Worm (Caenorhabditis elegans) whole organism, L1 larva: Measurements from ENCODE around the gene cuc-1.

Experiments
- C16A3.4 ChIP-seq: fragments of 150-350 bp; optimal IDR thresholded peaks from 2 replicates; lab custom pipeline; 2014; ENCODE audit warnings: missing biosample characterization, missing genetic modification characterization
- C34B4.2 ChIP-seq: sonication (generic microtip); optimal IDR thresholded peaks from 2 replicates; lab custom pipeline; 2017; ENCODE audit warnings: mild to moderate bottlenecking, missing genetic modification characterization, missing compliant biosample characterization
- F16B12.6 ChIP-seq: fragments of 150-350 bp; optimal IDR thresholded peaks from 2 replicates; lab custom pipeline; 2014; ENCODE audit warnings: missing biosample characterization, missing genetic modification characterization
- aly-2 ChIP-seq: fragments of 150-350 bp; optimal IDR thresholded peaks from 2 replicates; lab custom pipeline; 2014; ENCODE audit warnings: missing biosample characterization, missing genetic modification characterization
- blmp-1 ChIP-seq: fragments of 150-350 bp; optimal IDR thresholded peaks from 2 replicates; lab custom pipeline; 2014; ENCODE audit warnings: missing biosample characterization, missing genetic modification characterization
- ceh-8 ChIP-seq: fragments of 200-800 bp; sonication (Bioruptor generic); optimal IDR thresholded peaks from 2 replicates; lab custom pipeline; 2018; ENCODE audit warnings: mild to moderate bottlenecking, missing genetic modification characterization, moderate library complexity, missing compliant biosample characterization
- efl-1 ChIP-seq, 4 experiments: fragments of 150-350 bp; optimal IDR thresholded peaks in 3 of 4; peaks in 1 of 4; 1 replicate in 1 of 4; 2 replicates in 3 of 4; lab custom pipeline; 2014; ENCODE audit warnings: missing biosample characterization in 2 of 4, missing genetic modification characterization in 2 of 4, missing genetic modification reagents in 2 of 4
- egl-27 ChIP-seq, 2 experiments: fragments of 150-350 bp in 1 of 2; sonication (generic microtip); optimal IDR thresholded peaks; 3 replicates each; lab custom pipeline; 2017 to 2018; ENCODE audit warnings: missing biosample characterization in 2 of 2, missing genetic modification characterization in 2 of 2, missing genetic modification reagents in 2 of 2
- elt-2 ChIP-seq: sonication (generic microtip); optimal IDR thresholded peaks from 2 replicates; lab custom pipeline; 2016; ENCODE audit warnings: missing genetic modification characterization, mild to moderate bottlenecking, inconsistent platforms, missing compliant biosample characterization, missing genetic modification reagents
- fkh-10 ChIP-seq: sonication (generic microtip); optimal IDR thresholded peaks from 2 replicates; lab custom pipeline; 2017; ENCODE audit warnings: missing biosample characterization, missing genetic modification reagents, missing genetic modification characterization
- fkh-4 ChIP-seq: sonication (generic microtip); optimal IDR thresholded peaks from 2 replicates; lab custom pipeline; 2016; ENCODE audit warnings: missing compliant biosample characterization, missing genetic modification characterization, borderline replicate concordance
- hlh-17 ChIP-seq: fragments of 200-800 bp; sonication (Bioruptor generic); optimal IDR thresholded peaks from 2 replicates; lab custom pipeline; 2018; ENCODE audit warnings: missing genetic modification characterization, mild to moderate bottlenecking, missing compliant biosample characterization, moderate library complexity, borderline replicate concordance
- hlh-4 ChIP-seq: sonication (generic microtip); optimal IDR thresholded peaks from 2 replicates; lab custom pipeline; 2016; ENCODE audit warnings: mild to moderate bottlenecking, missing genetic modification characterization, missing compliant biosample characterization
- hpl-2 ChIP-seq: fragments of 150-350 bp; optimal IDR thresholded peaks from 2 replicates; lab custom pipeline; 2014; ENCODE audit warnings: missing biosample characterization, missing genetic modification reagents, missing genetic modification characterization
- lin-14 ChIP-seq: fragments of 200-800 bp; sonication (Bioruptor generic); optimal IDR thresholded peaks from 2 replicates; lab custom pipeline; 2018; ENCODE audit warnings: mild to moderate bottlenecking, missing genetic modification characterization, moderate library complexity, missing compliant biosample characterization
- lin-15B ChIP-seq: fragments of 150-350 bp; sonication (generic microtip); optimal IDR thresholded peaks from 3 replicates; lab custom pipeline; 2014; ENCODE audit warnings: missing biosample characterization, missing genetic modification characterization
- lin-35 ChIP-seq, 2 experiments: fragments of 150-350 bp; optimal IDR thresholded peaks; 2 replicates each; lab custom pipeline; 2014; ENCODE audit warnings: missing biosample characterization in 2 of 2, missing genetic modification characterization in 2 of 2, missing genetic modification reagents in 2 of 2
- lin-39 ChIP-seq: fragments of 150-350 bp; optimal IDR thresholded peaks from 2 replicates; lab custom pipeline; 2014; ENCODE audit warnings: missing biosample characterization, missing genetic modification reagents, missing genetic modification characterization
- lir-3 ChIP-seq: sonication (generic microtip); optimal IDR thresholded peaks from 2 replicates; lab custom pipeline; 2016; ENCODE audit warnings: mild to moderate bottlenecking, missing genetic modification characterization, moderate library complexity, missing compliant biosample characterization; ENCODE audit not compliant: poor library complexity
- lsy-2 ChIP-seq, 2 experiments: fragments of 150-350 bp; optimal IDR thresholded peaks; 2 replicates each; lab custom pipeline; 2014; ENCODE audit warnings: missing biosample characterization in 2 of 2, missing genetic modification characterization in 2 of 2
- nhr-237 ChIP-seq: fragments of 150-350 bp; optimal IDR thresholded peaks from 2 replicates; lab custom pipeline; 2014; ENCODE audit warnings: missing biosample characterization, missing genetic modification characterization
- nhr-71 ChIP-seq: sonication (generic microtip); optimal IDR thresholded peaks from 2 replicates; lab custom pipeline; 2016; ENCODE audit warnings: mild to moderate bottlenecking, missing genetic modification characterization, moderate library complexity, missing compliant biosample characterization
- nhr-76 ChIP-seq: sonication (generic microtip); optimal IDR thresholded peaks from 2 replicates; lab custom pipeline; 2017; ENCODE audit warnings: missing biosample characterization, missing genetic modification characterization
- nhr-77 ChIP-seq: fragments of 150-350 bp; optimal IDR thresholded peaks from 2 replicates; lab custom pipeline; 2014; ENCODE audit warnings: missing biosample characterization, missing genetic modification characterization
- nhr-85 ChIP-seq: sonication (generic microtip); peaks from one replicate; lab custom pipeline; 2016; ENCODE audit warnings: missing genetic modification characterization, inconsistent platforms, missing compliant biosample characterization
- nhr-90 ChIP-seq: sonication (generic microtip); optimal IDR thresholded peaks from 2 replicates; lab custom pipeline; 2016; ENCODE audit warnings: mild to moderate bottlenecking, missing genetic modification characterization, missing compliant biosample characterization; ENCODE audit not compliant: poor library complexity
- pag-3 ChIP-seq: sonication (generic microtip); optimal IDR thresholded peaks from 2 replicates; lab custom pipeline; 2017; ENCODE audit warnings: missing genetic modification characterization, mild to moderate bottlenecking, missing compliant biosample characterization, antibody characterized with exemption, borderline replicate concordance; ENCODE audit not compliant: insufficient read depth
- rnt-1 ChIP-seq: sonication (generic microtip); optimal IDR thresholded peaks from 2 replicates; lab custom pipeline; 2016; ENCODE audit warnings: mild to moderate bottlenecking, missing genetic modification characterization, moderate library complexity, missing compliant biosample characterization
- skn-1 ChIP-seq: fragments of 150-350 bp; optimal IDR thresholded peaks from 2 replicates; lab custom pipeline; 2014; ENCODE audit warnings: missing biosample characterization, missing genetic modification characterization
- sox-4 ChIP-seq: sonication (generic microtip); optimal IDR thresholded peaks from 2 replicates; lab custom pipeline; 2016; ENCODE audit warnings: missing genetic modification characterization, missing compliant biosample characterization
- sptf-1 ChIP-seq: fragments of 150-350 bp; optimal IDR thresholded peaks from 2 replicates; lab custom pipeline; 2014; ENCODE audit warnings: missing biosample characterization, missing genetic modification characterization
- tlp-1 ChIP-seq: fragments of 150-350 bp; optimal IDR thresholded peaks from 2 replicates; lab custom pipeline; 2014; ENCODE audit warnings: missing biosample characterization, missing genetic modification characterization
- unc-86 ChIP-seq: sonication (generic microtip); optimal IDR thresholded peaks from 2 replicates; lab custom pipeline; 2016; ENCODE audit warnings: missing genetic modification characterization, missing compliant biosample characterization
- unc-98 ChIP-seq: fragments of 200-800 bp; sonication (Bioruptor generic); IDR thresholded peaks from 2 replicates; pipeline ENCODE4 v1.3.6; 2022; ENCODE audit warnings: missing genetic modification characterization, missing compliant biosample characterization
- ztf-11 ChIP-seq, 2 experiments: sonication (generic microtip); optimal IDR thresholded peaks; 2 replicates each; lab custom pipeline; 2016 to 2017; ENCODE audit warnings: missing genetic modification characterization in 2 of 2, missing biosample characterization in 1 of 2, missing compliant biosample characterization in 1 of 2

Gene cuc-1

DNA sequence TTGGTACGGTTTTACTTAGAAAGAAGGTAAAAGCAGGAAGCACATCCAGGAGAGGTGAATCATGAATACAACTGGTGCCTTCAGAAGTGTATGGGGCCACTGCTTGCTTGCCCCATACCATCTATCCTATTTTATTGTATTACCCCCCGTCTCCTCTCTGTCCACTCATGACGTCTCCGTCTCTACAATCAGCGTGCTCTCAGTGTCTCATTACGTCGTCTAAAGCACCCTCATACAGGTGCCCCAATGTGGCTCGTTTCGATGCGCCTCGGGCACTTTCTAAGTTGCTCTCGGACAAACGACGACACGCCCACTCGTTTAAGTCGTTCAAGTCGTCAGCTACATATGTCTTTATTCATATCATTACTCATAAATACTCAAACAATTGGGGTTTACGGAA, 36.7 kb downstream of the cuc-1 start:
- TF ChIP-seq efl-1 (optimal IDR thresholded peaks at IDR 0.05; lab: Kevin White, UChicago) (no peak), efl-1 (GFP tag; optimal IDR thresholded peaks at IDR 0.05 in 1 of 2; lab: Kevin White, UChicago) (peak in 1 of 2 experiments; percentile 21), ztf-11 (tag; optimal IDR thresholded peaks at IDR 0.05; lab: Kevin White, UChicago) (no peak), unc-86 (peak; percentile 22), lir-3 (tag; lab: Kevin White, UChicago) (no peak), lsy-2 (tag; optimal IDR thresholded peaks at IDR 0.05; lab: Kevin White, UChicago) (no peak), tlp-1 (tag; lab: Kevin White, UChicago) (no peak), nhr-77 (tag; lab: Kevin White, UChicago) (no peak)

- no peak for TF ChIP-seq sptf-1 (tag; lab: Kevin White, UChicago)
- no peak for TF ChIP-seq elt-2 (tag; lab: Kevin White, UChicago)
- TF ChIP-seq lin-39, result no peak
- no peak for TF ChIP-seq lin-14 (GFP tag; lab: Kevin White, UChicago)
- TF ChIP-seq nhr-77 (tag; lab: Kevin White, UChicago), result no peak
- no peak for TF ChIP-seq fkh-10 (GFP tag; lab: Kevin White, UChicago)
- no peak for TF ChIP-seq lir-3 (tag; lab: Kevin White, UChicago)
- no peak for TF ChIP-seq hlh-17
- no peak for TF ChIP-seq egl-27 (tag; optimal IDR thresholded peaks at IDR 0.05; lab: Kevin White, UChicago)
- no peak for TF ChIP-seq nhr-71
- TF ChIP-seq pag-3 (tag; lab: Kevin White, UChicago), result no peak
- no peak for TF ChIP-seq C34B4.2 (tag; lab: Kevin White, UChicago)
- TF ChIP-seq ztf-11 (tag; optimal IDR thresholded peaks at IDR 0.05; lab: Kevin White, UChicago), result no peak
- TF ChIP-seq skn-1 (tag; lab: Kevin White, UChicago), result no peak
- no peak for TF ChIP-seq unc-98 (GFP tag; lab: Robert Waterston, UW)
- TF ChIP-seq nhr-237 (tag; lab: Kevin White, UChicago), result no peak
- TF ChIP-seq, all 84 proteins: peak for 0
These were observed 37.5 kb downstream of the cuc-1 start for ce11 chrIII:7823285-7823684.

ce11 chrIII:7819866-7820265, 40.9 kb downstream of the cuc-1 start:
- peak; percentile 25 to 59 for TF ChIP-seq lsy-2 (tag; optimal IDR thresholded peaks at IDR 0.05; lab: Kevin White, UChicago)
- TF ChIP-seq hlh-4 (tag; lab: Kevin White, UChicago), result no peak
- peak; percentile 74 for TF ChIP-seq nhr-85 (tag; lab: Kevin White, UChicago)
- TF ChIP-seq unc-98 (GFP tag; lab: Robert Waterston, UW), result no peak
- peak; percentile 23 for TF ChIP-seq lin-14 (GFP tag; lab: Kevin White, UChicago)
- peak; percentile 38 for TF ChIP-seq unc-86
- TF ChIP-seq tlp-1 (tag; lab: Kevin White, UChicago), result no peak
- peak; percentile 7 for TF ChIP-seq rnt-1 (tag; lab: Kevin White, UChicago)

ce11 chrIII:7818965-7819364, 41.8 kb downstream of the cuc-1 start:
- TF ChIP-seq lin-35 (GFP tag; optimal IDR thresholded peaks at IDR 0.05; lab: Kevin White, UChicago) (no peak), nhr-71 (no peak), C16A3.4 (tag; lab: Kevin White, UChicago) (no peak), hpl-2 (GFP tag; lab: Kevin White, UChicago) (no peak), nhr-76 (tag; lab: Kevin White, UChicago) (no peak), sox-4 (tag; lab: Kevin White, UChicago) (no peak), lin-15B (tag; lab: Kevin White, UChicago) (no peak), ceh-8 (GFP tag; lab: Kevin White, UChicago) (no peak), aly-2 (tag; lab: Kevin White, UChicago) (no peak), lsy-2 (tag; optimal IDR thresholded peaks at IDR 0.05; lab: Kevin White, UChicago) (no peak), fkh-4 (tag; lab: Kevin White, UChicago) (no peak), blmp-1 (no peak), F16B12.6 (tag; lab: Kevin White, UChicago) (no peak), nhr-90 (tag; lab: Kevin White, UChicago) (no peak), lin-14 (GFP tag; lab: Kevin White, UChicago) (no peak), pag-3 (tag; lab: Kevin White, UChicago) (no peak)
